Fruit fly (Drosophila melanogaster) whole organism, adult: ENCODE data around the gene Rpt5.

ENCODE experiments used
- CG11617 ChIP-seq: fragments of 200-800 bp; sonication (Bioruptor generic); optimal IDR thresholded peaks from 2 replicates; lab custom pipeline; 2017; ENCODE audit warnings: mild to moderate bottlenecking, missing biosample characterization, missing genetic modification reagents, missing genetic modification characterization
- CG12768 ChIP-seq: fragments of 200-800 bp; sonication (Bioruptor generic); optimal IDR thresholded peaks from 2 replicates; lab custom pipeline; 2017; ENCODE audit warnings: missing biosample characterization, missing genetic modification characterization, mild to moderate bottlenecking, moderate library complexity, missing genetic modification reagents
- CG14711 ChIP-seq: fragments of 200-800 bp; sonication (Bioruptor generic); optimal IDR thresholded peaks from 2 replicates; lab custom pipeline; 2018; ENCODE audit warnings: missing biosample characterization, mild to moderate bottlenecking, missing genetic modification characterization, moderate library complexity
- CG1620 ChIP-seq: fragments of 200-800 bp; sonication (Bioruptor generic); optimal IDR thresholded peaks from 2 replicates; lab custom pipeline; 2016; ENCODE audit warnings: missing biosample characterization, missing genetic modification characterization
- CG5204 ChIP-seq: fragments of 200-800 bp; sonication (Bioruptor generic); optimal IDR thresholded peaks from 2 replicates; lab custom pipeline; 2016; ENCODE audit warnings: missing biosample characterization, missing genetic modification characterization
- CG7045 ChIP-seq: fragments of 200-800 bp; sonication (Bioruptor generic); optimal IDR thresholded peaks from 2 replicates; lab custom pipeline; 2017; ENCODE audit warnings: missing biosample characterization, mild to moderate bottlenecking, missing genetic modification characterization
- CG7101 ChIP-seq: fragments of 200-800 bp; sonication (Bioruptor generic); optimal IDR thresholded peaks from 2 replicates; lab custom pipeline; 2018; ENCODE audit warnings: missing biosample characterization, mild to moderate bottlenecking, missing genetic modification characterization, moderate library complexity
- Clk ChIP-seq: fragments of 200-800 bp; sonication (Bioruptor generic); optimal IDR thresholded peaks from 2 replicates; lab custom pipeline; 2017; ENCODE audit warnings: missing biosample characterization, missing genetic modification characterization
- Hr96 ChIP-seq: fragments of 200-800 bp; sonication (Bioruptor generic); optimal IDR thresholded peaks from 2 replicates; lab custom pipeline; 2016; ENCODE audit warnings: missing biosample characterization, missing genetic modification characterization
- Mnt ChIP-seq: fragments of 200-800 bp; sonication (Bioruptor generic); optimal IDR thresholded peaks from 2 replicates; lab custom pipeline; 2016; ENCODE audit warnings: missing biosample characterization, mild to moderate bottlenecking, missing genetic modification characterization
- bab1 ChIP-seq: fragments of 200-800 bp; sonication (Bioruptor generic); optimal IDR thresholded peaks from 3 replicates; lab custom pipeline; 2019; ENCODE audit warnings: missing biosample characterization, mild to moderate bottlenecking, missing genetic modification characterization, moderate library complexity
- cic ChIP-seq: fragments of 200-800 bp; sonication (Bioruptor generic); optimal IDR thresholded peaks from 2 replicates; lab custom pipeline; 2017; ENCODE audit warnings: missing biosample characterization, mild to moderate bottlenecking, missing genetic modification characterization, moderate library complexity
- cnc ChIP-seq, 2 experiments: fragments of >200 bp; optimal IDR thresholded peaks; 2 replicates each; lab custom pipeline; 2017
- kay ChIP-seq: fragments of 200-800 bp; sonication (Bioruptor generic); peaks from one replicate; lab custom pipeline; 2016; ENCODE audit warnings: missing biosample characterization, missing genetic modification characterization, borderline replicate concordance
- pad ChIP-seq: fragments of 200-800 bp; sonication (Bioruptor generic); optimal IDR thresholded peaks from 3 replicates; lab custom pipeline; 2017; ENCODE audit warnings: missing biosample characterization, missing genetic modification characterization, mild to moderate bottlenecking, moderate library complexity, missing genetic modification reagents
- tj ChIP-seq: fragments of 200-800 bp; sonication (Bioruptor generic); optimal IDR thresholded peaks from 3 replicates; lab custom pipeline; 2017; ENCODE audit warnings: missing biosample characterization, mild to moderate bottlenecking, missing genetic modification characterization, moderate library complexity
- toe ChIP-seq: fragments of 200-800 bp; sonication (Bioruptor generic); optimal IDR thresholded peaks from 2 replicates; lab custom pipeline; 2016; ENCODE audit warnings: missing biosample characterization, missing genetic modification characterization

Rpt5 gene

dm6 chr3R:23784925-23785680 is 32.4 kb downstream of the Rpt5 start:
- no peak for TF ChIP-seq cnc (optimal IDR thresholded peaks at IDR 0.05; lab: Kevin White, UChicago)

dm6 chr3R:23786768-23787631 is 34.3 kb downstream of the Rpt5 start:
- TF ChIP-seq pad (GFP tag; lab: Kevin White, UChicago) (peak; percentile 46), tj (peak; percentile 77), kay (peak; percentile 22), Mnt (GFP tag; lab: Kevin White, UChicago) (no peak)

dm6 chr3R:23787632-23787960 is 34.9 kb downstream of the Rpt5 start:
- TF ChIP-seq bab1 (GFP tag; lab: Kevin White, UChicago) (no peak), kay (peak; percentile 20)

dm6 chr3R:23788406-23789021 is 35.8 kb downstream of the Rpt5 start:
- TF ChIP-seq cnc (optimal IDR thresholded peaks at IDR 0.05; lab: Kevin White, UChicago) (no peak), Mnt (GFP tag; lab: Kevin White, UChicago) (no peak), CG11617 (GFP tag; lab: Kevin White, UChicago) (no peak), CG7101 (tag; lab: Kevin White, UChicago) (no peak), kay (no peak), cic (GFP tag; lab: Kevin White, UChicago) (no peak), toe (GFP tag; lab: Kevin White, UChicago) (no peak), pad (GFP tag; lab: Kevin White, UChicago) (no peak), CG5204 (GFP tag; lab: Kevin White, UChicago) (no peak), CG14711 (tag; lab: Kevin White, UChicago) (no peak), bab1 (GFP tag; lab: Kevin White, UChicago) (no peak)

dm6 chr3R:23789584-23789983 is 36.9 kb downstream of the Rpt5 start:
- TF ChIP-seq toe (GFP tag; lab: Kevin White, UChicago) (no peak), Mnt (GFP tag; lab: Kevin White, UChicago) (no peak), Hr96 (GFP tag; lab: Kevin White, UChicago) (no peak), CG14711 (tag; lab: Kevin White, UChicago) (peak; percentile 27), kay (no peak), CG5204 (GFP tag; lab: Kevin White, UChicago) (no peak)

- TF ChIP-seq CG11617 (GFP tag; lab: Kevin White, UChicago), result no peak
- no peak for TF ChIP-seq CG7045
- TF ChIP-seq Clk (GFP tag; lab: Kevin White, UChicago), result no peak
- no peak for TF ChIP-seq toe (GFP tag; lab: Kevin White, UChicago)
- no peak for TF ChIP-seq bab1 (GFP tag; lab: Kevin White, UChicago)
- TF ChIP-seq CG7101 (tag; lab: Kevin White, UChicago), result no peak
Measured at dm6 chr3R:23790483-23791175, 38.0 kb downstream of the Rpt5 start.

dm6 chr3R:23791491-23791890 is 38.8 kb downstream of the Rpt5 start:
- TF ChIP-seq bab1 (GFP tag; lab: Kevin White, UChicago), result no peak
- no peak for TF ChIP-seq CG1620 (GFP tag; lab: Kevin White, UChicago)
- TF ChIP-seq tj, result no peak
- no peak for TF ChIP-seq CG11617 (GFP tag; lab: Kevin White, UChicago)
- TF ChIP-seq CG7045, result no peak
- TF ChIP-seq toe (GFP tag; lab: Kevin White, UChicago), result no peak
- TF ChIP-seq cic (GFP tag; lab: Kevin White, UChicago), result no peak

dm6 chr3R:23803668-23804067 is 51.0 kb downstream of the Rpt5 start, which contains the start of gene CG34355:
CG34355 (plus strand) TSS chr3R:23803859.
- TF ChIP-seq CG11617 (GFP tag; lab: Kevin White, UChicago) (peak; percentile 3), CG12768 (GFP tag; lab: Kevin White, UChicago) (no peak)
